Fruit fly (Drosophila melanogaster): ENCODE data around the gene gig.

gig gene

DNA sequence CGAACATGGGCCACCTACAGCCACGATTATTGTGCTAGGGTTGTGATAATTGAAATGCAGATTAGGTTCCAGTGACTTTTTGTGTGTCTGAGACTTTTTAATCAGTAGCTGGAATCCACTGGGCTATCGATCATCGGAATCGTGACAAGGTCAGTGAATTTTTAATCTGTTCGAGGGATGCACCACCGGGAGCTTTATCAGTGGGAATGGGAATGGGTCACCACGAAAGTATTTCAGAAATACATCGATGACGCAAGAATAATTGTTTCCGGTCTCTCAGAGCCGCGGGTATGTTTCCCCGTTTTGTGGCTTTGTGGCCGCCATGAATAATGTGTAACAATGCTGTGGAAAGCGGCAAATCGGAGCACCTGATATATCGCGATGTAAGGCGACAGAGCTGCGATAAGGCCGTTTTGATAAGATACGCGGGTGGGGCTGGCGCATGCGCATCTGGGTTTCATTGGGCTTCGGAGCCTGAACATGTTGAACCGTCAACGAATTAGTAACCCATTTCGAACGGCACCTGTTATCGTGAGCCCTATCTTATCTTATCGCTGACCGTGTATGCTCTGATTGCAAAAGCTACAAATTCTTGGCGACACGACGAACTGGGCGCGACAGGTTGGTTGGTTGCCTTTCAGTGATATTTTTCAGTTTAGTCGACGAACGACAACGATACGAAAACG is 59.0 kb downstream of the gig start, which contains the start of gene Ssk:
Gene Ssk (plus strand): TSS at position 638 of the 686 bp plus-strand sequence.
- TF ChIP-seq topi (GFP tag; optimal IDR thresholded peaks at IDR 0.05): no peak
- no peak for TF ChIP-seq CG16779 (tag; optimal IDR thresholded peaks at IDR 0.05)
- TF ChIP-seq vri (GFP tag; optimal IDR thresholded peaks at IDR 0.05): peak; percentile 61
- peak; percentile 37; the same call in 2 of the 3 replicates for TF ChIP-seq CG6163 (GFP tag; IDR thresholded peaks at IDR 0.05)
- peak; percentile 89 for TF ChIP-seq Eip93F (GFP tag; optimal IDR thresholded peaks at IDR 0.05)
- TF ChIP-seq CG1621 (tag; optimal IDR thresholded peaks at IDR 0.05): no peak
- TF ChIP-seq CG6276 (GFP tag; optimal IDR thresholded peaks at IDR 0.05): no peak
- TF ChIP-seq fd85E (GFP tag; optimal IDR thresholded peaks at IDR 0.05): peak; percentile 26
- TF ChIP-seq CG3919 (GFP tag; optimal IDR thresholded peaks at IDR 0.05): no peak
- peak; percentile 89 for TF ChIP-seq svp (GFP tag)
- TF ChIP-seq CG8319 (GFP tag; optimal IDR thresholded peaks at IDR 0.05): peak; percentile 10
- TF ChIP-seq Eip78C (GFP tag): peak; percentile 76
- no peak for TF ChIP-seq cyc (GFP tag; optimal IDR thresholded peaks at IDR 0.05)
- TF ChIP-seq acj6 (GFP tag; optimal IDR thresholded peaks at IDR 0.05): no peak
- TF ChIP-seq CG6808 (GFP tag; optimal IDR thresholded peaks at IDR 0.05): no peak
- TF ChIP-seq achi (GFP tag; optimal IDR thresholded peaks at IDR 0.05): no peak
- no peak for TF ChIP-seq ss (GFP tag; optimal IDR thresholded peaks at IDR 0.05)
- no peak for TF ChIP-seq CG9139 (GFP tag; optimal IDR thresholded peaks at IDR 0.05)
- no peak for TF ChIP-seq Lpt (GFP tag; optimal IDR thresholded peaks at IDR 0.05)
- TF ChIP-seq CG8632 (GFP tag; optimal IDR thresholded peaks at IDR 0.05): no peak
- TF ChIP-seq Hr4 (GFP tag; optimal IDR thresholded peaks at IDR 0.05): no peak
- TF ChIP-seq Eip75B (GFP tag; optimal IDR thresholded peaks at IDR 0.05): no peak
- TF ChIP-seq Sox14 (GFP tag; optimal IDR thresholded peaks at IDR 0.05): no peak
- peak; percentile 43; the same call in 1 of the 3 replicates for TF ChIP-seq CG8119 (GFP tag; IDR thresholded peaks at IDR 0.05)
- TF ChIP-seq Met (GFP tag; optimal IDR thresholded peaks at IDR 0.05): no peak
- no peak for TF ChIP-seq esn (GFP tag; optimal IDR thresholded peaks at IDR 0.05)
- no peak for TF ChIP-seq Ets21C (GFP tag; optimal IDR thresholded peaks at IDR 0.05)
- peak; percentile 21 for TF ChIP-seq CG6854 (GFP tag; optimal IDR thresholded peaks at IDR 0.05)
- no peak for TF ChIP-seq lz (GFP tag; optimal IDR thresholded peaks at IDR 0.05)
